Fruit fly (Drosophila melanogaster) whole organism, embryonic: ENCODE data around the gene CG1896.
A peak's percentile ranks its signal among the peaks of the same experiment; 100 is the strongest.

ENCODE experiments used
- Ada2b ChIP-seq: fragments of 200-800 bp; sonication (Bioruptor generic); IDR thresholded peaks from 2 replicates; pipeline ENCODE4 v1.3.6; 2022; ENCODE audit warnings: missing biosample characterization, missing genetic modification characterization
- Bteb2 ChIP-seq: fragments of 200-800 bp; sonication (Bioruptor generic); optimal IDR thresholded peaks from 2 replicates; lab custom pipeline; 2016; ENCODE audit warnings: missing biosample characterization, missing genetic modification characterization
- CG11085 ChIP-seq: fragments of 200-800 bp; sonication (Bioruptor generic); IDR thresholded peaks from 2 replicates; pipeline ENCODE4 v1.3.6; 2022; ENCODE audit warnings: missing biosample characterization, missing genetic modification characterization
- CG14014 ChIP-seq: fragments of 200-800 bp; sonication (Bioruptor generic); IDR thresholded peaks from 2 replicates; pipeline ENCODE4 v1.3.6; 2022; ENCODE audit warnings: missing biosample characterization, missing genetic modification characterization
- CG14441 ChIP-seq: fragments of 200-800 bp; sonication (Bioruptor generic); IDR thresholded peaks from 2 replicates; pipeline ENCODE4 v1.3.6; 2022; ENCODE audit warnings: missing biosample characterization, missing genetic modification characterization
- CG1529 ChIP-seq: fragments of 200-800 bp; sonication (Bioruptor generic); optimal IDR thresholded peaks from 3 replicates; lab custom pipeline; 2018; ENCODE audit warnings: missing biosample characterization, missing genetic modification characterization
- CG16815 ChIP-seq: fragments of 200-800 bp; sonication (Bioruptor generic); optimal IDR thresholded peaks from 3 replicates; lab custom pipeline; 2017; ENCODE audit warnings: missing biosample characterization, mild to moderate bottlenecking, missing genetic modification characterization
- CG17361 ChIP-seq: fragments of 200-800 bp; sonication (Bioruptor generic); IDR thresholded peaks from 3 replicates; pipeline ENCODE4 v1.3.6; 2022; ENCODE audit warnings: missing biosample characterization, missing genetic modification characterization
- CG17829 ChIP-seq: fragments of 200-800 bp; optimal IDR thresholded peaks from 2 replicates; lab custom pipeline; 2019; ENCODE audit warnings: missing biosample characterization, mild to moderate bottlenecking, missing genetic modification characterization, moderate library complexity
- CG18262 ChIP-seq: fragments of 200-800 bp; optimal IDR thresholded peaks from 3 replicates; lab custom pipeline; 2019; ENCODE audit warnings: missing biosample characterization, mild to moderate bottlenecking, missing genetic modification characterization, moderate library complexity
- CG3407 ChIP-seq: fragments of 200-800 bp; sonication (Bioruptor generic); optimal IDR thresholded peaks from 2 replicates; lab custom pipeline; 2018; ENCODE audit warnings: missing biosample characterization, mild to moderate bottlenecking, missing genetic modification characterization
- CG4617 ChIP-seq: fragments of 200-800 bp; sonication (Bioruptor generic); optimal IDR thresholded peaks from 3 replicates; lab custom pipeline; 2016; ENCODE audit warnings: missing biosample characterization, missing genetic modification characterization, borderline replicate concordance
- CG6765 ChIP-seq: fragments of 200-800 bp; sonication (Bioruptor generic); optimal IDR thresholded peaks from 3 replicates; lab custom pipeline; 2017; ENCODE audit warnings: missing biosample characterization, mild to moderate bottlenecking, missing genetic modification characterization
- CG7963 ChIP-seq: fragments of 200-800 bp; sonication (Bioruptor generic); IDR thresholded peaks from 3 replicates; pipeline ENCODE4 v1.3.6; 2022; ENCODE audit warnings: missing biosample characterization, missing genetic modification characterization; ENCODE audit not compliant: partially characterized antibody
- CG8089 ChIP-seq: fragments of 200-800 bp; sonication (Bioruptor generic); optimal IDR thresholded peaks from 3 replicates; lab custom pipeline; 2016; ENCODE audit warnings: missing biosample characterization, missing genetic modification characterization
- CG8359 ChIP-seq: fragments of 200-800 bp; sonication (Bioruptor generic); optimal IDR thresholded peaks from 2 replicates; lab custom pipeline; 2017; ENCODE audit warnings: missing biosample characterization, mild to moderate bottlenecking, missing genetic modification characterization, borderline replicate concordance
- CG9437 ChIP-seq: fragments of 200-800 bp; sonication (Bioruptor generic); optimal IDR thresholded peaks from 2 replicates; lab custom pipeline; 2018; ENCODE audit warnings: missing biosample characterization, mild to moderate bottlenecking, missing genetic modification characterization
- CG9932 ChIP-seq: fragments of 200-800 bp; sonication (Bioruptor generic); IDR thresholded peaks from 2 replicates; pipeline ENCODE4 v1.3.6; 2022; ENCODE audit warnings: missing biosample characterization, missing genetic modification characterization
- Ets65A ChIP-seq: fragments of 200-800 bp; sonication (Bioruptor generic); peaks from one replicate; lab custom pipeline; 2016; ENCODE audit warnings: missing biosample characterization, missing genetic modification characterization
- Ets97D ChIP-seq: fragments of 200-800 bp; sonication (Bioruptor generic); optimal IDR thresholded peaks from 3 replicates; lab custom pipeline; 2016; ENCODE audit warnings: missing biosample characterization, missing genetic modification characterization
- Fer2 ChIP-seq: fragments of 200-800 bp; sonication (Bioruptor generic); optimal IDR thresholded peaks from 2 replicates; lab custom pipeline; 2018; ENCODE audit warnings: missing biosample characterization, mild to moderate bottlenecking, missing genetic modification characterization, moderate library complexity
- HLHmδ ChIP-seq: fragments of 200-800 bp; sonication (Bioruptor generic); optimal IDR thresholded peaks from 2 replicates; lab custom pipeline; 2018; ENCODE audit warnings: missing biosample characterization, mild to moderate bottlenecking, missing genetic modification characterization, moderate library complexity
- Neu2 ChIP-seq: fragments of 200-800 bp; sonication (Bioruptor generic); optimal IDR thresholded peaks from 3 replicates; lab custom pipeline; 2016; ENCODE audit warnings: missing biosample characterization, missing genetic modification characterization, borderline replicate concordance
- NfI ChIP-seq: fragments of 200-800 bp; sonication (Bioruptor generic); optimal IDR thresholded peaks from 3 replicates; lab custom pipeline; 2018; ENCODE audit warnings: missing biosample characterization, mild to moderate bottlenecking, missing genetic modification characterization, moderate library complexity
- Scr ChIP-seq: fragments of 200-800 bp; sonication (Bioruptor generic); IDR thresholded peaks from 2 replicates; pipeline ENCODE4 v1.3.6; 2022; ENCODE audit warnings: missing biosample characterization, missing genetic modification characterization; ENCODE audit not compliant: partially characterized antibody
- Usf ChIP-seq: fragments of 200-800 bp; sonication (Bioruptor generic); optimal IDR thresholded peaks from 2 replicates; lab custom pipeline; 2017; ENCODE audit warnings: missing genotype, missing biosample characterization, missing genetic modification characterization
- aop ChIP-seq: fragments of 200-800 bp; sonication (Bioruptor generic); IDR thresholded peaks from 2 replicates; pipeline ENCODE4 v1.3.6; 2022; ENCODE audit warnings: missing biosample characterization, missing genetic modification characterization
- chm ChIP-seq: fragments of 200-800 bp; sonication (Bioruptor generic); IDR thresholded peaks from 2 replicates; pipeline ENCODE4 v1.3.6; 2022; ENCODE audit warnings: missing biosample characterization, missing genetic modification characterization
- danr ChIP-seq: fragments of 200-800 bp; sonication (Bioruptor generic); IDR thresholded peaks from 2 replicates; pipeline ENCODE4 v1.3.6; 2022; ENCODE audit warnings: missing biosample characterization, missing genetic modification characterization
- dati ChIP-seq: fragments of 200-800 bp; sonication (Bioruptor generic); IDR thresholded peaks from 2 replicates; pipeline ENCODE4 v1.3.6; 2022; ENCODE audit warnings: missing biosample characterization, missing genetic modification characterization
- dm ChIP-seq: fragments of 200-800 bp; sonication (Bioruptor generic); optimal IDR thresholded peaks from 3 replicates; lab custom pipeline; 2016; ENCODE audit warnings: missing biosample characterization, missing genetic modification characterization
- en ChIP-seq: fragments of 200-800 bp; sonication (Bioruptor generic); optimal IDR thresholded peaks from 2 replicates; lab custom pipeline; 2016; ENCODE audit warnings: missing biosample characterization, missing genetic modification characterization
- ewg ChIP-seq: fragments of 200-800 bp; sonication (Bioruptor generic); optimal IDR thresholded peaks from 3 replicates; lab custom pipeline; 2017; ENCODE audit warnings: mild to moderate bottlenecking, missing biosample characterization, missing genetic modification reagents, missing genetic modification characterization
- ftz-f1 ChIP-seq: fragments of 200-800 bp; sonication (Bioruptor generic); optimal IDR thresholded peaks from 2 replicates; lab custom pipeline; 2016; ENCODE audit warnings: missing biosample characterization, missing genetic modification characterization
- gsb ChIP-seq: fragments of 200-800 bp; sonication (Bioruptor generic); IDR thresholded peaks from 2 replicates; pipeline ENCODE4 v1.3.6; 2022; ENCODE audit warnings: missing biosample characterization, missing genetic modification characterization
- gsb-n ChIP-seq: fragments of 200-800 bp; sonication (Bioruptor generic); optimal IDR thresholded peaks from 3 replicates; lab custom pipeline; 2018; ENCODE audit warnings: missing biosample characterization, mild to moderate bottlenecking, missing genetic modification characterization
- her ChIP-seq: fragments of 200-800 bp; sonication (Bioruptor generic); optimal IDR thresholded peaks from 2 replicates; lab custom pipeline; 2016; ENCODE audit warnings: missing biosample characterization, missing genetic modification characterization
- insv ChIP-seq, 2 experiments: fragments of 200-800 bp; sonication (Bioruptor generic); optimal IDR thresholded peaks; 3 replicates each; lab custom pipeline; 2016 to 2018; ENCODE audit warnings: missing biosample characterization in 2 of 2, missing genetic modification characterization in 2 of 2
- jigr1 ChIP-seq: fragments of 200-800 bp; sonication (Bioruptor generic); IDR thresholded peaks from 3 replicates; pipeline ENCODE4 v1.3.6; 2022; ENCODE audit warnings: missing biosample characterization, missing genetic modification characterization
- kah ChIP-seq: fragments of 200-800 bp; sonication (Bioruptor generic); optimal IDR thresholded peaks from 2 replicates; lab custom pipeline; 2018; ENCODE audit warnings: missing biosample characterization, mild to moderate bottlenecking, missing genetic modification characterization
- kay ChIP-seq: fragments of 200-800 bp; sonication (Bioruptor generic); optimal IDR thresholded peaks from 2 replicates; lab custom pipeline; 2016; ENCODE audit warnings: missing biosample characterization, missing genetic modification characterization
- lola ChIP-seq, 3 experiments: fragments of >200 bp in 2 of 3; fragments of 200-800 bp in 1 of 3; sonication (Bioruptor generic) in 1 of 3; optimal IDR thresholded peaks; 2 replicates each; lab custom pipeline; 2017 to 2019; ENCODE audit warnings: missing biosample characterization in 3 of 3, missing genetic modification characterization in 3 of 3, mild to moderate bottlenecking in 1 of 3, moderate library complexity in 1 of 3
- org-1 ChIP-seq: fragments of 200-800 bp; sonication (Bioruptor generic); optimal IDR thresholded peaks from 2 replicates; lab custom pipeline; 2017; ENCODE audit warnings: missing biosample characterization, missing genetic modification characterization
- otp ChIP-seq: fragments of 200-800 bp; sonication (Bioruptor generic); IDR thresholded peaks from 3 replicates; pipeline ENCODE4, ENCODE4 v1.3.6; 2022; ENCODE audit warnings: missing biosample characterization, missing genetic modification characterization
- scrt ChIP-seq: fragments of 200-800 bp; sonication (Bioruptor generic); optimal IDR thresholded peaks from 2 replicates; lab custom pipeline; 2018; ENCODE audit warnings: missing biosample characterization, mild to moderate bottlenecking, missing genetic modification characterization, moderate library complexity
- sr ChIP-seq: fragments of 200-800 bp; sonication (Bioruptor generic); IDR thresholded peaks from 3 replicates; pipeline ENCODE4 v1.3.6; 2022; ENCODE audit warnings: missing biosample characterization, missing genetic modification characterization
- usp ChIP-seq: fragments of >200 bp; optimal IDR thresholded peaks from 2 replicates; lab custom pipeline; 2017; ENCODE audit warnings: missing biosample characterization, missing genetic modification characterization

The CG1896 gene

DNA sequence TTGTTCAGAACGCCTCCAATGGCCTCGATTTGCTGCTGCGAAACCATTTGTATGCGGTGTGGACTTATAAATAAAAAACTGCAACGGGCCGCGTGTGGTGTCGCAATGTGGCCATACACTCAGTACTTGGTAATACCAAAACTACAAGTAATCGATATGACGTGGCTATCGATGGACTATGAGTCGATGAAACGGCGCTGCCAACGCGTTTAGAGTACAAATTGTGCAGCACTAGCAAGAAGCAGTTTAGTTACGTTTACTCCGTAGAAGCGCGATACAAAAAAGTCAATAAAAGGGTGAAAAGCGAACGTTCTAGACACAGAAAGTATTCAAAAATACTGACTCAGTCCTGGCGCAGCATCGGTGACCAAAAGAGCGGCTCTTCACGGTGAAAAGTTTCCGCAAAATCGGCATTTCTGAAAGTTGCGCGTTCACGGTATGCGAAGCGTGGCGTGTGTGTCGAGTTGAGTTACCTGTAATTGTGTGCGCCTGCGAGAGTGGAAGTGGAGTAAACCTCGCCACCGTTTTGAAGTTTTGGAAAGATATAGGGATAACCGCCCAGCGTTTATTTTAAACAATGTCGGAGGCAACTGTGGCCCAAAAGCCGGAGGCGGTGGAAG lies 3.5 kb downstream of the CG1896 start, which contains the start of the genes nero and CG1910 (continued):
- TF ChIP-seq lola (GFP tag; optimal IDR thresholded peaks at IDR 0.05; lab: Kevin White, UChicago) (no peak), sr (GFP tag; lab: Robert Waterston, UW) (no peak), Ets97D (peak; percentile 28), ewg (GFP tag; lab: Kevin White, UChicago) (peak; percentile 24), CG9437 (GFP tag; lab: Kevin White, UChicago) (peak; percentile 96)

DNA sequence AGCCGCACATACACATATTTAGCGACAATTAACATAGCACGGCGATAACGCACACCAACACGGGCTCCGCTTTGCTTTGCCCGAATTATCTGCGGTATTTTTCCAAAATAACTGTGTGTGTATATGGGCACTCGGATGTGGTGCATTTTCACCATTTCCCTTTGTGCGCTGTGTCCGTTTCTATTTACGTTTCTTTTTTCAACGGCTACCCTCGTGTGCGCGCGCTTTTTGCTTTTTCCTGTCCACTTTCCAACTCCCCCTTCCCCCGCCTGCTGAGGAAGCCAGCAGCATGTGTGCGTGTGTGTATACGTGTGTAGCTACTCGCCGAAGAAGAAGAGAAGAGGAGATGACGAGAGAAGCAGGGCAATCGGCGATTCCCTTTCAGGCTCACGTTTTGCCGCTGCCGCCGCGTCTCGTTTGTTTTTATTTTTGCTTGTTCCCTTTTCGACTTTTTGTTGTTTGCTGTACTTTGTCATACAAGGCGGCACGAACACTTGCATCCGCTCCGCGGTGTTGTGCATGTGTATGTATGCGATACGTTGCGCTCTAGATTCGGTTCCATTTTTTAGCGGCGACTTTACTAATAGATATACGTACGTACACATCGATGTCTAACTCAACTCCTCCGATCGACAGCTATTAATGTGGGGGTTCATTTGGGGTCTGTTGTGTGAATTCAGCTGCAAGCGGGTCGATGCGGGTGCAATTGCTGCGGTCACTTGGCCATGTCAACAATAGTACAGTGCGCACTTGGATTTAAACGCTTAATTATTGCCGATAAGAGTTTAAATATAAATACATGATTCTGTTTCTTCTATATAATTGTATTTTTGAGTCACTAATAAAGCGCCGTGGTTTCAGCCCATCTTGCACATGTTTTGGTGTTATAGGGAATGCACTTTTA lies 4.3 kb downstream of the CG1896 start:
- peak; percentile 56 for TF ChIP-seq CG17829 (tag; lab: Kevin White, UChicago)
- no peak for TF ChIP-seq gsb-n (tag; lab: Kevin White, UChicago)
- TF ChIP-seq CG17361 (GFP tag; lab: Robert Waterston, UW), result no peak
- TF ChIP-seq her (GFP tag; lab: Kevin White, UChicago), result peak; percentile 7
- TF ChIP-seq CG4617 (GFP tag; lab: Kevin White, UChicago), result no peak
- TF ChIP-seq usp, result no peak
- no peak for TF ChIP-seq otp (GFP tag; lab: Robert Waterston, UW)
- no peak for TF ChIP-seq Ada2b (GFP tag; lab: Robert Waterston, UW)
- no peak for TF ChIP-seq CG11085 (GFP tag; lab: Robert Waterston, UW)
- no peak for TF ChIP-seq gsb (GFP tag; lab: Robert Waterston, UW)
- no peak for TF ChIP-seq Bteb2 (GFP tag; lab: Kevin White, UChicago)
- TF ChIP-seq aop (GFP tag; lab: Robert Waterston, UW), result no peak
- TF ChIP-seq CG16815 (GFP tag; lab: Kevin White, UChicago), result no peak
- peak in 1 of 2 experiments; percentile 13 for TF ChIP-seq insv (GFP tag; optimal IDR thresholded peaks at IDR 0.05; lab: Kevin White, UChicago)
- TF ChIP-seq HLHmδ, result no peak
- no peak for TF ChIP-seq Scr (GFP tag; lab: Robert Waterston, UW)
- TF ChIP-seq CG6765, result peak; percentile 13
- TF ChIP-seq CG14441 (GFP tag; lab: Robert Waterston, UW), result no peak
- no peak for TF ChIP-seq CG7963 (GFP tag; lab: Robert Waterston, UW)
- TF ChIP-seq CG8089 (GFP tag; lab: Kevin White, UChicago), result no peak
- no peak for TF ChIP-seq jigr1 (GFP tag; lab: Robert Waterston, UW)
- TF ChIP-seq Usf (GFP tag; lab: Kevin White, UChicago), result no peak
- TF ChIP-seq Fer2 (tag; lab: Kevin White, UChicago), result no peak
- TF ChIP-seq CG3407 (GFP tag; lab: Kevin White, UChicago), result no peak
- TF ChIP-seq CG1529 (GFP tag; lab: Kevin White, UChicago), result no peak
- no peak for TF ChIP-seq CG9932 (GFP tag; lab: Robert Waterston, UW)
- no peak for TF ChIP-seq Neu2 (GFP tag; lab: Kevin White, UChicago)
- no peak for TF ChIP-seq CG8359 (GFP tag; lab: Kevin White, UChicago)
- TF ChIP-seq kah (GFP tag; lab: Kevin White, UChicago), result peak; percentile 72
- TF ChIP-seq dati (GFP tag; lab: Robert Waterston, UW), result no peak
- no peak for TF ChIP-seq ftz-f1 (GFP tag; lab: Kevin White, UChicago)
- TF ChIP-seq Ets65A (GFP tag; lab: Kevin White, UChicago), result no peak
- TF ChIP-seq scrt (GFP tag; lab: Kevin White, UChicago), result peak; percentile 14
- TF ChIP-seq org-1 (GFP tag; lab: Kevin White, UChicago), result no peak
- no peak for TF ChIP-seq CG18262 (tag; lab: Kevin White, UChicago)
- no peak for TF ChIP-seq NfI (GFP tag; lab: Kevin White, UChicago)
- TF ChIP-seq en (GFP tag; lab: Kevin White, UChicago), result no peak
- TF ChIP-seq danr, result no peak
- peak; percentile 55 for TF ChIP-seq dm
- TF ChIP-seq chm (GFP tag; lab: Robert Waterston, UW), result no peak
- TF ChIP-seq kay (GFP tag; lab: Kevin White, UChicago), result no peak
- TF ChIP-seq CG14014 (GFP tag; lab: Robert Waterston, UW), result no peak
